Worm (Caenorhabditis elegans) whole organism, L3 larva: Measurements from ENCODE around the gene Y110A2AL.4.

ENCODE experiments used
- ama-1 ChIP-seq: fragments of 150-350 bp; optimal IDR thresholded peaks from 2 replicates; lab custom pipeline; 2018
- ceh-82 ChIP-seq: fragments of 150-350 bp; optimal IDR thresholded peaks from 2 replicates; lab custom pipeline; 2014; ENCODE audit warnings: missing biosample characterization, missing genetic modification characterization
- ceh-9 ChIP-seq: sonication (generic microtip); optimal IDR thresholded peaks from 2 replicates; lab custom pipeline; 2018; ENCODE audit warnings: missing biosample characterization, missing genetic modification characterization
- egl-27 ChIP-seq: sonication (generic microtip); optimal IDR thresholded peaks from 4 replicates; lab custom pipeline; 2017; ENCODE audit warnings: missing biosample characterization, missing genetic modification reagents, missing genetic modification characterization
- egl-5 ChIP-seq: fragments of 150-350 bp; optimal IDR thresholded peaks from 2 replicates; lab custom pipeline; 2017; ENCODE audit warnings: missing biosample characterization, missing genetic modification reagents, missing genetic modification characterization, inconsistent platforms
- elt-2 ChIP-seq: sonication (generic microtip); optimal IDR thresholded peaks from 2 replicates; lab custom pipeline; 2016; ENCODE audit warnings: missing genetic modification reagents, mild to moderate bottlenecking, missing genetic modification characterization, missing compliant biosample characterization
- elt-3 ChIP-seq, 3 experiments: fragments of 150-350 bp in 1 of 3; sonication (generic microtip) in 2 of 3; optimal IDR thresholded peaks; 2 replicates in 2 of 3; 4 replicates in 1 of 3; lab custom pipeline; 2014 to 2017; ENCODE audit warnings: missing biosample characterization in 3 of 3, missing genetic modification characterization in 3 of 3
- eor-1 ChIP-seq, 2 experiments: fragments of 150-350 bp; optimal IDR thresholded peaks; 2 replicates each; lab custom pipeline; 2014 to 2018; ENCODE audit warnings: missing biosample characterization in 2 of 2, missing genetic modification characterization in 2 of 2
- hmg-11 ChIP-seq: sonication (generic microtip); optimal IDR thresholded peaks from 2 replicates; lab custom pipeline; 2016; ENCODE audit warnings: missing genetic modification characterization, missing compliant biosample characterization
- lin-15B ChIP-seq: fragments of 150-350 bp; optimal IDR thresholded peaks from 2 replicates; lab custom pipeline; 2014; ENCODE audit warnings: missing biosample characterization, missing genetic modification characterization
- lin-39 ChIP-seq: fragments of 150-350 bp; optimal IDR thresholded peaks from 2 replicates; lab custom pipeline; 2018; ENCODE audit warnings: missing biosample characterization, missing genetic modification reagents, missing genetic modification characterization
- lsy-12 ChIP-seq: sonication (generic microtip); optimal IDR thresholded peaks from 2 replicates; lab custom pipeline; 2016; ENCODE audit warnings: mild to moderate bottlenecking, missing genetic modification characterization, missing compliant biosample characterization
- mml-1 ChIP-seq: fragments of 150-350 bp; sonication (generic microtip); optimal IDR thresholded peaks from 3 replicates; lab custom pipeline; 2014; ENCODE audit warnings: missing biosample characterization, missing genetic modification characterization
- nfya-1 ChIP-seq: sonication (generic microtip); optimal IDR thresholded peaks from 2 replicates; lab custom pipeline; 2017; ENCODE audit warnings: missing genetic modification characterization, mild to moderate bottlenecking, missing compliant biosample characterization, antibody characterized with exemption, moderate library complexity; ENCODE audit not compliant: insufficient read depth
- nhr-11 ChIP-seq: fragments of 150-350 bp; optimal IDR thresholded peaks from 2 replicates; lab custom pipeline; 2014; ENCODE audit warnings: missing biosample characterization, missing genetic modification characterization
- nhr-23 ChIP-seq: fragments of 150-350 bp; optimal IDR thresholded peaks from 2 replicates; lab custom pipeline; 2014; ENCODE audit warnings: missing biosample characterization, missing genetic modification reagents, missing genetic modification characterization
- nhr-237 ChIP-seq: fragments of 150-350 bp; optimal IDR thresholded peaks from 2 replicates; lab custom pipeline; 2014; ENCODE audit warnings: missing biosample characterization, missing genetic modification characterization
- nhr-25 ChIP-seq: sonication (generic microtip); optimal IDR thresholded peaks from 2 replicates; lab custom pipeline; 2017; ENCODE audit warnings: missing biosample characterization, missing genetic modification characterization
- nhr-43 ChIP-seq: sonication (generic microtip); optimal IDR thresholded peaks from 2 replicates; lab custom pipeline; 2016; ENCODE audit warnings: mild to moderate bottlenecking, missing genetic modification characterization, missing compliant biosample characterization; ENCODE audit not compliant: poor library complexity, severe bottlenecking
- nhr-67 ChIP-seq: fragments of 150-350 bp; optimal IDR thresholded peaks from 2 replicates; lab custom pipeline; 2014; ENCODE audit warnings: missing biosample characterization, missing genetic modification characterization
- nhr-76 ChIP-seq: fragments of 150-350 bp; sonication (generic microtip); optimal IDR thresholded peaks from 5 replicates; lab custom pipeline; 2014; ENCODE audit warnings: missing biosample characterization, missing genetic modification characterization
- nhr-77 ChIP-seq: fragments of 150-350 bp; optimal IDR thresholded peaks from 2 replicates; lab custom pipeline; 2014; ENCODE audit warnings: missing biosample characterization, missing genetic modification characterization
- pha-4 ChIP-seq: fragments of 150-350 bp; optimal IDR thresholded peaks from 2 replicates; lab custom pipeline; 2014; ENCODE audit warnings: missing biosample characterization, missing genetic modification reagents, missing genetic modification characterization
- pqm-1 ChIP-seq: fragments of 150-350 bp; optimal IDR thresholded peaks from 2 replicates; lab custom pipeline; 2017; ENCODE audit warnings: missing biosample characterization, missing genetic modification characterization, inconsistent platforms
- skn-1 ChIP-seq: fragments of 150-350 bp; optimal IDR thresholded peaks from 2 replicates; lab custom pipeline; 2014; ENCODE audit warnings: missing biosample characterization, missing genetic modification characterization
- tbx-2 ChIP-seq: sonication (generic microtip); optimal IDR thresholded peaks from 2 replicates; lab custom pipeline; 2016; ENCODE audit warnings: mild to moderate bottlenecking, missing genetic modification characterization, missing compliant biosample characterization
- unc-62 ChIP-seq: fragments of 150-350 bp; sonication (generic microtip); optimal IDR thresholded peaks from 4 replicates; lab custom pipeline; 2014; ENCODE audit warnings: missing biosample characterization, missing genetic modification reagents, missing genetic modification characterization
- ztf-4 ChIP-seq: fragments of 150-350 bp; optimal IDR thresholded peaks from 2 replicates; lab custom pipeline; 2014; ENCODE audit warnings: missing biosample characterization, missing genetic modification characterization

Y110A2AL.4 gene

ce11 chrII:2801764-2802163, 37.3 kb upstream of the Y110A2AL.4 start:
- no peak for TF ChIP-seq tbx-2 (tag; lab: Kevin White, UChicago)
- no peak for TF ChIP-seq nhr-76 (tag; lab: Kevin White, UChicago)
- no peak for TF ChIP-seq lin-39 (tag; lab: Kevin White, UChicago)
- TF ChIP-seq nhr-43, result no peak
- TF ChIP-seq lsy-12, result no peak
- no peak for TF ChIP-seq ceh-82 (tag; lab: Kevin White, UChicago)
- TF ChIP-seq nhr-25 (tag; lab: Kevin White, UChicago), result no peak
- no peak for TF ChIP-seq ama-1 (lab: Kevin White, UChicago)
- TF ChIP-seq ztf-4, result no peak
- no peak for TF ChIP-seq unc-62
- TF ChIP-seq ceh-9 (tag; lab: Kevin White, UChicago), result no peak
- no peak for TF ChIP-seq elt-3 (tag; optimal IDR thresholded peaks at IDR 0.05; lab: Kevin White, UChicago)

ce11 chrII:2802804-2803586, 36.1 kb upstream of the Y110A2AL.4 start:
- TF ChIP-seq pqm-1 (tag; lab: Kevin White, UChicago), result peak; percentile 64
- peak; percentile 89 for TF ChIP-seq elt-2
- TF ChIP-seq hmg-11 (tag; lab: Kevin White, UChicago), result no peak
- peak; percentile 37 for TF ChIP-seq mml-1 (tag; lab: Kevin White, UChicago)
- no peak for TF ChIP-seq egl-27
- peak in 1 of 3 experiments; percentile 30 for TF ChIP-seq elt-3 (tag; optimal IDR thresholded peaks at IDR 0.05; lab: Kevin White, UChicago)
- TF ChIP-seq nhr-237 (tag; lab: Kevin White, UChicago), result no peak
- TF ChIP-seq lsy-12, result no peak
- TF ChIP-seq nhr-43, result peak; percentile 15
- no peak for TF ChIP-seq eor-1 (tag; optimal IDR thresholded peaks at IDR 0.05; lab: Kevin White, UChicago)
- peak; percentile 18 for TF ChIP-seq nhr-25 (tag; lab: Kevin White, UChicago)

DNA sequence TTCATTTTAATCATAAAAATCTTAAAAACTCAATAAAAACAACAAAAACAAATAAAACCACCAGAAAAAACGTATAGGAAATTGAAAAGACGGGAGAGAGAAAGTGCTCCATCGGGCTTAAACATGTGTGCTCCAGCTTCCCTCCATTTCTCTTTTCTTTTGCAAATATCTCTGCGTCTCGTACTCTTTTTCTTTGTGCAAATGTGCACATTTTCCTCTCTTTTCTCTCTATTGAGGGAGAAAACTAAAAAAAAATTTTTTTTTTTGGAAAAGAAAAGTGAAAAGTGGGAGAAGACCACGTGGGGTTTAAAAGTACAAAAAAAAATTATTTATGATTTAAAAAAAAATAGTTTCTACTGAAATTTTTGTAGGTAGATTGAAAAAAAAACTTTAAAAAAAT, 34.9 kb upstream of the Y110A2AL.4 start:
- TF ChIP-seq nhr-23 (tag; lab: Kevin White, UChicago) (no peak), nfya-1 (peak; percentile 67), pha-4 (tag; lab: Kevin White, UChicago) (peak; percentile 63), egl-5 (no peak), lin-15B (tag; lab: Kevin White, UChicago) (peak; percentile 4), nhr-67 (tag; lab: Kevin White, UChicago) (no peak), lin-39 (tag; lab: Kevin White, UChicago) (no peak), mml-1 (tag; lab: Kevin White, UChicago) (no peak)

ce11 chrII:2804949-2805348, 34.2 kb upstream of the Y110A2AL.4 start:
- TF ChIP-seq skn-1 (tag; lab: Kevin White, UChicago) (no peak), nhr-237 (tag; lab: Kevin White, UChicago) (no peak), lsy-12 (no peak), mml-1 (tag; lab: Kevin White, UChicago) (no peak), pha-4 (tag; lab: Kevin White, UChicago) (peak; percentile 42), nfya-1 (no peak), elt-2 (peak; percentile 8)

- TF ChIP-seq mml-1 (tag; lab: Kevin White, UChicago) (no peak), elt-3 (tag; optimal IDR thresholded peaks at IDR 0.05; lab: Kevin White, UChicago) (peak in 1 of 3 experiments; percentile 64), nhr-23 (tag; lab: Kevin White, UChicago) (peak; percentile 33)
- TF ChIP-seq, all 47 proteins: peak for 2
Measured at ce11 chrII:2805566-2805965, 33.5 kb upstream of the Y110A2AL.4 start.

ce11 chrII:2807674-2808206, 31.4 kb upstream of the Y110A2AL.4 start, which contains the start of gene K12H6.12:
Gene K12H6.12, plus strand, starts transcription at chrII:2808156.
- peak; percentile 34 for TF ChIP-seq nhr-11
- TF ChIP-seq hmg-11 (tag; lab: Kevin White, UChicago), result peak; percentile 3
- TF ChIP-seq nhr-77 (tag; lab: Kevin White, UChicago), result no peak
- TF ChIP-seq pha-4 (tag; lab: Kevin White, UChicago), result peak; percentile 58
